Worm (Caenorhabditis elegans): ENCODE results near the gene C14A11.5.

C14A11.5 gene

ce11 chrX:2764278-2764677, 43.0 kb downstream of the C14A11.5 start:
- no peak for TF ChIP-seq fkh-2 (tag; optimal IDR thresholded peaks at IDR 0.05)
- no peak for TF ChIP-seq unc-62 (GFP tag; optimal IDR thresholded peaks at IDR 0.05)
- no peak for TF ChIP-seq tbx-2 (tag; optimal IDR thresholded peaks at IDR 0.05)
- TF ChIP-seq nhr-23 (tag; optimal IDR thresholded peaks at IDR 0.05): no peak

ce11 chrX:2763476-2764268, 43.7 kb downstream of the C14A11.5 start, which contains the start of gene unc-2:
Gene unc-2 (minus strand): TSS chrX:2763526.
- no peak for TF ChIP-seq mdl-1 (tag; optimal IDR thresholded peaks at IDR 0.05)
- TF ChIP-seq nhr-28 (tag; optimal IDR thresholded peaks at IDR 0.05): no peak
- TF ChIP-seq fkh-2 (tag; optimal IDR thresholded peaks at IDR 0.05): no peak
- no peak for TF ChIP-seq nhr-76 (tag; optimal IDR thresholded peaks at IDR 0.05)
- TF ChIP-seq egl-27 (tag; optimal IDR thresholded peaks at IDR 0.05): no peak
- TF ChIP-seq snpc-4 (tag; optimal IDR thresholded peaks at IDR 0.05): no peak
- TF ChIP-seq nhr-12 (tag; optimal IDR thresholded peaks at IDR 0.05): no peak
- TF ChIP-seq mml-1 (tag; optimal IDR thresholded peaks at IDR 0.05): no peak
- no peak for TF ChIP-seq zag-1 (tag; optimal IDR thresholded peaks at IDR 0.05)
- TF ChIP-seq aly-2 (tag; optimal IDR thresholded peaks at IDR 0.05): no peak
- TF ChIP-seq pha-4 (tag; optimal IDR thresholded peaks at IDR 0.05): no peak

Measured in whole organism, L3 larva.